Worm (Caenorhabditis elegans) whole organism, L3 larva: ENCODE measurements around the gene vps-33.1.

Experiments
- elt-3 ChIP-seq, 3 experiments: fragments of 150-350 bp in 1 of 3; sonication (generic microtip) in 2 of 3; optimal IDR thresholded peaks; 2 replicates in 2 of 3; 4 replicates in 1 of 3; lab custom pipeline; 2014 to 2017; ENCODE audit warnings: missing biosample characterization in 3 of 3, missing genetic modification characterization in 3 of 3
- fkh-2 ChIP-seq: fragments of 150-350 bp; optimal IDR thresholded peaks from 2 replicates; lab custom pipeline; 2014; ENCODE audit warnings: missing biosample characterization, missing genetic modification reagents, missing genetic modification characterization
- mdl-1 ChIP-seq: fragments of 150-350 bp; optimal IDR thresholded peaks from 2 replicates; lab custom pipeline; 2014; ENCODE audit warnings: missing biosample characterization, missing genetic modification characterization
- nfya-1 ChIP-seq: sonication (generic microtip); optimal IDR thresholded peaks from 2 replicates; lab custom pipeline; 2017; ENCODE audit warnings: missing genetic modification characterization, mild to moderate bottlenecking, missing compliant biosample characterization, antibody characterized with exemption, moderate library complexity; ENCODE audit not compliant: insufficient read depth
- nhr-12 ChIP-seq: fragments of 150-350 bp; optimal IDR thresholded peaks from 2 replicates; lab custom pipeline; 2014; ENCODE audit warnings: missing biosample characterization, missing genetic modification characterization
- nhr-237 ChIP-seq: fragments of 150-350 bp; optimal IDR thresholded peaks from 2 replicates; lab custom pipeline; 2014; ENCODE audit warnings: missing biosample characterization, missing genetic modification characterization
- pha-4 ChIP-seq: fragments of 150-350 bp; optimal IDR thresholded peaks from 2 replicates; lab custom pipeline; 2014; ENCODE audit warnings: missing biosample characterization, missing genetic modification reagents, missing genetic modification characterization
- snpc-4 ChIP-seq: fragments of 150-350 bp; optimal IDR thresholded peaks from 2 replicates; lab custom pipeline; 2014; ENCODE audit warnings: missing biosample characterization, missing genetic modification characterization
- unc-62 ChIP-seq: fragments of 150-350 bp; sonication (generic microtip); optimal IDR thresholded peaks from 4 replicates; lab custom pipeline; 2014; ENCODE audit warnings: missing biosample characterization, missing genetic modification reagents, missing genetic modification characterization
- zag-1 ChIP-seq: fragments of 150-350 bp; optimal IDR thresholded peaks from 2 replicates; lab custom pipeline; 2014; ENCODE audit warnings: missing biosample characterization, missing genetic modification characterization

DNA sequence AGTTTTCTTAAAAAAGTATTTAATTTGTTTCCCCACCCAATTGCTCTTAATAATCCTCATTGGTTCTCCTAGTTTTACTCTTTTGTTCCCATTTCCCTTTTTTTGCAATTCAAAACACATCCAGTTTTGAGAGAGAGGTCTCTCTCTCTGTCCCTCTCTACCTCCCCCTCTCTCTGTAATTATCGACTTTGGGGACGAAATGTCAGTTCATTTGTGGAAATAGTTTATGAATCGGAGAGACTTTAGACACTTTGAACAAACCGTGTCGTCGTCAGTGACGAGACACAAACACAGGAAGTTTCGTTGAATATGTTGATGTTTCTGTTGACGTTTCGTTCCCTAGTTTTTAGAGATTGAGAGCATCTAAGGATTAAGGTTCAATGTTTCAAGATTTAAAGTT lies 37.6 kb upstream of the vps-33.1 start:
- TF ChIP-seq nfya-1 (tag; lab: Kevin White, UChicago) (no peak), unc-62 (GFP tag; lab: Kevin White, UChicago) (no peak), zag-1 (tag; lab: Kevin White, UChicago) (no peak), elt-3 (tag; optimal IDR thresholded peaks at IDR 0.05; lab: Kevin White, UChicago) (no peak), mdl-1 (tag; lab: Kevin White, UChicago) (no peak), nhr-237 (tag; lab: Kevin White, UChicago) (no peak), pha-4 (tag; lab: Kevin White, UChicago) (no peak), fkh-2 (tag; lab: Kevin White, UChicago) (no peak), nhr-12 (tag; lab: Kevin White, UChicago) (no peak), snpc-4 (no peak)
